Worm (Caenorhabditis elegans) whole organism, mixed stage, embryonic: ENCODE data around the gene T13C5.2.

ENCODE experiments used
- ces-1 ChIP-seq: fragments of 150-350 bp; optimal IDR thresholded peaks from 2 replicates; lab custom pipeline; 2014; ENCODE audit warnings: missing biosample characterization, missing genetic modification reagents, missing genetic modification characterization
- elt-1 ChIP-seq: sonication (generic microtip); optimal IDR thresholded peaks from 2 replicates; lab custom pipeline; 2017; ENCODE audit warnings: missing genetic modification characterization, mild to moderate bottlenecking, missing compliant biosample characterization, antibody characterized with exemption, moderate library complexity, borderline replicate concordance; ENCODE audit not compliant: insufficient read depth
- pha-4 ChIP-seq: fragments of 150-350 bp; optimal IDR thresholded peaks from 2 replicates; lab custom pipeline; 2018; ENCODE audit warnings: missing biosample characterization, missing genetic modification reagents, missing genetic modification characterization
- unc-39 ChIP-seq: fragments of 150-350 bp; optimal IDR thresholded peaks from 2 replicates; lab custom pipeline; 2014; ENCODE audit warnings: missing biosample characterization, missing genetic modification characterization
- unc-62 ChIP-seq: fragments of 150-350 bp; optimal IDR thresholded peaks from 2 replicates; lab custom pipeline; 2014; ENCODE audit warnings: missing biosample characterization, missing genetic modification reagents, missing genetic modification characterization

ce11 chrX:6201542-6201941 lies 16.7 kb downstream of the T13C5.2 start:
- TF ChIP-seq pha-4 (tag; lab: Kevin White, UChicago) (no peak), unc-62 (GFP tag; lab: Kevin White, UChicago) (no peak), ces-1 (GFP tag; lab: Kevin White, UChicago) (no peak), unc-39 (tag; lab: Kevin White, UChicago) (no peak), elt-1 (no peak)
